Worm (Caenorhabditis elegans): Measurements from ENCODE around the gene lec-1.

ce11 chrII:13164062-13164461 is 31.3 kb upstream of the lec-1 start:
- TF ChIP-seq R02D3.7 (tag; optimal IDR thresholded peaks at IDR 0.05) = no peak
- no peak for TF ChIP-seq skn-1 (tag; optimal IDR thresholded peaks at IDR 0.05)
- no peak for TF ChIP-seq fos-1 (tag; optimal IDR thresholded peaks at IDR 0.05)
- TF ChIP-seq snpc-4 (tag; optimal IDR thresholded peaks at IDR 0.05) = no peak

Data from whole organism, L2 larva.